Worm (Caenorhabditis elegans): ENCODE data around the gene srbc-8.

DNA sequence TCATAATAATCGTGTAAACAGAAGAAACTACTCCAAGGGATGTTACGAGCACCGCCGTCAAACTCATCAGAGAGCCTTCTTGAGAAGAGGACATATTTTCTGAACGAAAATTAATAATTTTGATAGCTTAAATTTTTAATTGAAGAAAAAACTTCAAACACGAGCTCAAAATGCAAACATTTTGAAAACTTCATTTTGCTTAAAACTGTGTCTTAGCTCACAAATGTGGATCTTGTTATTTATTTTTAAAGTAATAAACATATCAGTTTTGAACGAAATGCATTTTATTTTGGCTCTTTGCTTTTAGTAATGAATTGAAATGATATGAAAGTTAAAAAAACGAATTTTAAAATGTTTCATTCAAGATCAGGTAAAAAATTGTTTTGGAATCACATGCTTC lies 2.6 kb upstream of the srbc-8 start, which contains the start of gene srbc-7:
- TF ChIP-seq eyg-1 (tag; optimal IDR thresholded peaks at IDR 0.05) (no peak), F13H6.1 (tag; optimal IDR thresholded peaks at IDR 0.05) (no peak), ama-1 (optimal IDR thresholded peaks at IDR 0.05) (no peak)
